Worm (Caenorhabditis elegans): ENCODE data around the gene C27H6.8.

DNA sequence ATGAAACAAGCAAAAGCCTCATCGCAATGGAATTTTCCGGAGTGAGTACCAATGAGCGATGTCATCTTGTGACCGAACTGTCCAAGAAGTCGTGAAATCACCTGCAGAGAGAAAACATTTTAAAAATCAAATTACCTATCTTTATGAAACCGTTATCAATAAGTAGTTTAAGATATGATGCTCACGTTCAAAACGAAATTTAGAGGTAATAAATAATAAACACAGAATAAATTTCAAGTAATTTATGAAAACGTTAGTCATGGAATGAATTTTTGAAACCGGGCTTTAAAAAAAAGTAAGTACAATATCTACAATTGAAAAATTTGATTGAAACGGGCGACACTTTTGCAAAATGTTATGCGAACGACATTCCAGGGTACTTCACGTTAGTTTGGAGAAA is at the start of gene C27H6.8:
- TF ChIP-seq nfya-1 (tag; optimal IDR thresholded peaks at IDR 0.05) (no peak), sox-2 (GFP tag; IDR thresholded peaks at IDR 0.05) (no peak), ceh-19 (GFP tag; optimal IDR thresholded peaks at IDR 0.05) (no peak), pha-4 (tag; optimal IDR thresholded peaks at IDR 0.05) (no peak), ama-1 (optimal IDR thresholded peaks at IDR 0.05) (no peak)

Data from whole organism, late embryonic.